Worm (Caenorhabditis elegans): ENCODE data around the gene mma-1.

mma-1 gene

ce11 chrV:12596196-12596595, at the start of gene mma-1:
TSS of gene mma-1 (minus strand) at chrV:12596296.
- TF ChIP-seq hnd-1 (tag; optimal IDR thresholded peaks at IDR 0.05) (no peak), hmg-4 (GFP tag; optimal IDR thresholded peaks at IDR 0.05) (no peak), hmbx-1 (tag; optimal IDR thresholded peaks at IDR 0.05) (no peak), pes-1 (GFP tag; IDR thresholded peaks at IDR 0.05) (no peak), ceh-36 (tag; optimal IDR thresholded peaks at IDR 0.05) (no peak), tbx-37 (GFP tag; conservative IDR thresholded peaks at IDR 0.05) (no peak), aly-1 (tag; optimal IDR thresholded peaks at IDR 0.05) (no peak), B0310.2 (tag; optimal IDR thresholded peaks at IDR 0.05) (no peak), scrt-1 (GFP tag; IDR thresholded peaks at IDR 0.05) (no peak), tra-4 (tag; optimal IDR thresholded peaks at IDR 0.05) (no peak), ama-1 (optimal IDR thresholded peaks at IDR 0.05) (no peak), tbx-11 (GFP tag; IDR thresholded peaks at IDR 0.05) (no peak), sea-1 (GFP tag; conservative IDR thresholded peaks at IDR 0.05) (no peak)

- TF ChIP-seq hmbx-1 (tag; optimal IDR thresholded peaks at IDR 0.05) (no peak), tra-4 (tag; optimal IDR thresholded peaks at IDR 0.05) (no peak)
Observed at ce11 chrV:12644500-12644899, 48.4 kb upstream of the mma-1 start, which contains the start of gene F56H9.8. TSS of gene F56H9.8 (plus strand) at chrV:12644800.

- no peak for TF ChIP-seq pes-1 (GFP tag; IDR thresholded peaks at IDR 0.05)
- TF ChIP-seq hnd-1 (tag; optimal IDR thresholded peaks at IDR 0.05): no peak
- TF ChIP-seq tbx-37 (GFP tag; conservative IDR thresholded peaks at IDR 0.05): no peak
- TF ChIP-seq B0310.2 (tag; optimal IDR thresholded peaks at IDR 0.05): no peak
- TF ChIP-seq ets-7 (tag; optimal IDR thresholded peaks at IDR 0.05): no peak
- TF ChIP-seq tra-4 (tag; optimal IDR thresholded peaks at IDR 0.05): no peak
- TF ChIP-seq ceh-13 (GFP tag; optimal IDR thresholded peaks at IDR 0.05): no peak
- TF ChIP-seq hmbx-1 (tag; optimal IDR thresholded peaks at IDR 0.05): no peak
- no peak for TF ChIP-seq tbx-11 (GFP tag; IDR thresholded peaks at IDR 0.05)
Observed at ce11 chrV:12640384-12640783, 44.3 kb upstream of the mma-1 start, which contains the start of gene gpa-8. TSS of gene gpa-8 (minus strand) at chrV:12640484.

- TF ChIP-seq scrt-1 (GFP tag; IDR thresholded peaks at IDR 0.05) (no peak), aly-1 (tag; optimal IDR thresholded peaks at IDR 0.05) (no peak)
Observed at ce11 chrV:12637764-12638502, 41.8 kb upstream of the mma-1 start.

- TF ChIP-seq aly-1 (tag; optimal IDR thresholded peaks at IDR 0.05) (no peak), hmg-4 (GFP tag; optimal IDR thresholded peaks at IDR 0.05) (no peak), pes-1 (GFP tag; IDR thresholded peaks at IDR 0.05) (no peak), tbx-11 (GFP tag; IDR thresholded peaks at IDR 0.05) (no peak), ceh-13 (GFP tag; optimal IDR thresholded peaks at IDR 0.05) (no peak), hmbx-1 (tag; optimal IDR thresholded peaks at IDR 0.05) (no peak), ama-1 (optimal IDR thresholded peaks at IDR 0.05) (no peak), sea-1 (GFP tag; conservative IDR thresholded peaks at IDR 0.05) (no peak), ets-7 (tag; optimal IDR thresholded peaks at IDR 0.05) (no peak)
Observed at ce11 chrV:12637238-12637690, 41.2 kb upstream of the mma-1 start, which contains the start of gene F56H9.2. TSS of gene F56H9.2 (plus strand) at chrV:12637663.

- TF ChIP-seq scrt-1 (GFP tag; IDR thresholded peaks at IDR 0.05): no peak
- TF ChIP-seq F13C5.2 (tag; optimal IDR thresholded peaks at IDR 0.05): no peak
- TF ChIP-seq sea-1 (GFP tag; conservative IDR thresholded peaks at IDR 0.05): no peak
- TF ChIP-seq tbx-37 (GFP tag; conservative IDR thresholded peaks at IDR 0.05): no peak
- no peak for TF ChIP-seq ets-7 (tag; optimal IDR thresholded peaks at IDR 0.05)
- TF ChIP-seq aly-1 (tag; optimal IDR thresholded peaks at IDR 0.05): no peak
- no peak for TF ChIP-seq hnd-1 (tag; optimal IDR thresholded peaks at IDR 0.05)
- TF ChIP-seq B0310.2 (tag; optimal IDR thresholded peaks at IDR 0.05): no peak
- no peak for TF ChIP-seq ceh-13 (GFP tag; optimal IDR thresholded peaks at IDR 0.05)
- TF ChIP-seq hmg-4 (GFP tag; optimal IDR thresholded peaks at IDR 0.05): no peak
- TF ChIP-seq hmbx-1 (tag; optimal IDR thresholded peaks at IDR 0.05): no peak
- no peak for TF ChIP-seq ama-1 (optimal IDR thresholded peaks at IDR 0.05)
- no peak for TF ChIP-seq tbx-11 (GFP tag; IDR thresholded peaks at IDR 0.05)
- TF ChIP-seq tra-4 (tag; optimal IDR thresholded peaks at IDR 0.05): no peak
Observed at ce11 chrV:12636248-12636647, 40.2 kb upstream of the mma-1 start.

- no peak for TF ChIP-seq tbx-37 (GFP tag; conservative IDR thresholded peaks at IDR 0.05)
- no peak for TF ChIP-seq sea-1 (GFP tag; conservative IDR thresholded peaks at IDR 0.05)
- TF ChIP-seq ceh-36 (tag; optimal IDR thresholded peaks at IDR 0.05): no peak
- no peak for TF ChIP-seq ceh-13 (GFP tag; optimal IDR thresholded peaks at IDR 0.05)
- TF ChIP-seq F13C5.2 (tag; optimal IDR thresholded peaks at IDR 0.05): no peak
- no peak for TF ChIP-seq pes-1 (GFP tag; IDR thresholded peaks at IDR 0.05)
- no peak for TF ChIP-seq ets-7 (tag; optimal IDR thresholded peaks at IDR 0.05)
- no peak for TF ChIP-seq B0310.2 (tag; optimal IDR thresholded peaks at IDR 0.05)
- TF ChIP-seq hmg-4 (GFP tag; optimal IDR thresholded peaks at IDR 0.05): no peak
Observed at ce11 chrV:12635218-12635617, 39.1 kb upstream of the mma-1 start.

ce11 chrV:12634746-12635145, 38.6 kb upstream of the mma-1 start:
- TF ChIP-seq flt-1 (GFP tag; IDR thresholded peaks at IDR 0.05) (no peak), aly-1 (tag; optimal IDR thresholded peaks at IDR 0.05) (no peak), tbx-37 (GFP tag; conservative IDR thresholded peaks at IDR 0.05) (no peak), sea-1 (GFP tag; conservative IDR thresholded peaks at IDR 0.05) (no peak), hmbx-1 (tag; optimal IDR thresholded peaks at IDR 0.05) (no peak), ama-1 (optimal IDR thresholded peaks at IDR 0.05) (no peak), hmg-4 (GFP tag; optimal IDR thresholded peaks at IDR 0.05) (no peak), ets-7 (tag; optimal IDR thresholded peaks at IDR 0.05) (no peak), ceh-36 (tag; optimal IDR thresholded peaks at IDR 0.05) (no peak)
